Fruit fly (Drosophila melanogaster) whole organism, adult: ENCODE measurements around the gene ND-49.

Experiments
- CG12768 ChIP-seq: fragments of 200-800 bp; sonication (Bioruptor generic); optimal IDR thresholded peaks from 2 replicates; lab custom pipeline; 2017; ENCODE audit warnings: missing biosample characterization, missing genetic modification characterization, mild to moderate bottlenecking, moderate library complexity, missing genetic modification reagents
- CG33017 ChIP-seq: fragments of 200-800 bp; sonication (Bioruptor generic); optimal IDR thresholded peaks from 2 replicates; lab custom pipeline; 2018; ENCODE audit warnings: missing biosample characterization, mild to moderate bottlenecking, missing genetic modification characterization, moderate library complexity
- cic ChIP-seq: fragments of 200-800 bp; sonication (Bioruptor generic); optimal IDR thresholded peaks from 2 replicates; lab custom pipeline; 2017; ENCODE audit warnings: missing biosample characterization, mild to moderate bottlenecking, missing genetic modification characterization, moderate library complexity
- pad ChIP-seq: fragments of 200-800 bp; sonication (Bioruptor generic); optimal IDR thresholded peaks from 3 replicates; lab custom pipeline; 2017; ENCODE audit warnings: missing biosample characterization, missing genetic modification characterization, mild to moderate bottlenecking, moderate library complexity, missing genetic modification reagents

- TF ChIP-seq CG33017 (no peak), CG12768 (no peak), cic (no peak), pad (GFP tag; lab: Kevin White, UChicago) (no peak)
Measured at dm6 chr4:610398-611319, 39.3 kb upstream of the ND-49 start, which contains the start of gene Eph.
